Worm (Caenorhabditis elegans): ENCODE data around the gene Y43E12A.2.

DNA sequence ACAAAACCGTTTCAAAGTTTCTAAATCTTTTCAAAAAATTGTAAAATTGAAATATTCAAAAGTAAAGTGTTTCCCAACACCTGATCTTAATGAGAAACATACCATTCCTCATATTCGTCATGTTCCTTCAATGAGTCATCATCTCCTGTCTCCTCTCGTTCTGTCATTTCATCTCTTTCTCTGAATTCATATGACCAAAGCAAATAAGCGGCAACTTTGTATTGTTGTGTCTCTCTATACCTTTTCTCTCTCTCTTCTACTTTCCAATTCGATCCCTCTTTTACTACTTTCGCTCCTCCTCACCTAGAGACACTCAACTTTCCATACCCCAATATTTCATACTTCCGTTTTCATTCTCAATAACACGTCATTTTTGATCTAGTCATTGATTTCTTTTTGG is 26.4 kb downstream of the Y43E12A.2 start:
- TF ChIP-seq T22C8.4 (GFP tag; IDR thresholded peaks at IDR 0.05) (no peak), ref-1 (GFP tag; conservative IDR thresholded peaks at IDR 0.05) (no peak), cog-1 (tag; optimal IDR thresholded peaks at IDR 0.05) (no peak)

Measured in whole organism, midembryonic.